Worm (Caenorhabditis elegans): ENCODE measurements around the gene glrx-22.

- TF ChIP-seq ceh-39 (tag; optimal IDR thresholded peaks at IDR 0.05) (no peak), nhr-237 (tag; optimal IDR thresholded peaks at IDR 0.05) (no peak)
Observed at ce11 chrIV:8159087-8159486, 41.9 kb downstream of the glrx-22 start, which contains the start of gene faah-1.

All from whole organism, mixed stage, embryonic.